Worm (Caenorhabditis elegans) whole organism, mixed stage, embryonic: ENCODE results near the gene C05E4.15.

Source experiments
- lin-13 ChIP-seq: fragments of 150-350 bp; optimal IDR thresholded peaks from 2 replicates; lab custom pipeline; 2014; ENCODE audit warnings: missing biosample characterization, missing genetic modification characterization
- nhr-12 ChIP-seq: fragments of 150-350 bp; optimal IDR thresholded peaks from 2 replicates; lab custom pipeline; 2014; ENCODE audit warnings: missing biosample characterization, missing genetic modification characterization

DNA sequence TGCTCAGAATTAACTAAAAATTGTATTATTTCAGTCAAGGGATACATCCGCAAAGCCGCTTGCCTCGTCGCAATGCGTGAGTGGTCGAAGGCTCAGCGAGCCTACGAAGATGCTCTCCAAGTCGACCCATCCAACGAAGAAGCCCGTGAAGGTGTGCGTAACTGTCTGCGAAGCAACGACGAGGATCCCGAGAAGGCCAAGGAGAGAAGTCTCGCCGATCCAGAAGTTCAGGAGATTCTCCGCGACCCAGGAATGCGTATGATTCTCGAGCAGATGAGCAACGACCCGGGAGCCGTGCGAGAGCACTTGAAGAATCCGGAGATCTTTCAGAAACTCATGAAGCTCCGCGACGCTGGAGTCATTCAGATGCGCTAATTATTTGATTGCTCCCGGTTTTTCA is 13.2 kb upstream of the C05E4.15 start:
- TF ChIP-seq nhr-12 (tag; lab: Kevin White, UChicago) (no peak), lin-13 (tag; lab: Kevin White, UChicago) (no peak)
